Worm (Caenorhabditis elegans) whole organism, L3 larva: ENCODE data around the gene psd-1.

Experiments used
- R02D3.7 ChIP-seq: fragments of 150-350 bp; optimal IDR thresholded peaks from 2 replicates; lab custom pipeline; 2014; ENCODE audit warnings: missing biosample characterization, missing genetic modification characterization
- ama-1 ChIP-seq: fragments of 150-350 bp; optimal IDR thresholded peaks from 2 replicates; lab custom pipeline; 2018
- ceh-16 ChIP-seq: sonication (generic microtip); optimal IDR thresholded peaks from 2 replicates; lab custom pipeline; 2017; ENCODE audit warnings: missing biosample characterization, missing genetic modification characterization
- ceh-28 ChIP-seq: fragments of 150-350 bp; optimal IDR thresholded peaks from 2 replicates; lab custom pipeline; 2014; ENCODE audit warnings: missing biosample characterization, missing genetic modification reagents, missing genetic modification characterization
- ceh-82 ChIP-seq: fragments of 150-350 bp; optimal IDR thresholded peaks from 2 replicates; lab custom pipeline; 2014; ENCODE audit warnings: missing biosample characterization, missing genetic modification characterization
- egl-27 ChIP-seq: sonication (generic microtip); optimal IDR thresholded peaks from 4 replicates; lab custom pipeline; 2017; ENCODE audit warnings: missing biosample characterization, missing genetic modification reagents, missing genetic modification characterization
- egl-5 ChIP-seq: fragments of 150-350 bp; optimal IDR thresholded peaks from 2 replicates; lab custom pipeline; 2017; ENCODE audit warnings: missing biosample characterization, missing genetic modification reagents, missing genetic modification characterization, inconsistent platforms
- elt-2 ChIP-seq: sonication (generic microtip); optimal IDR thresholded peaks from 2 replicates; lab custom pipeline; 2016; ENCODE audit warnings: missing genetic modification reagents, mild to moderate bottlenecking, missing genetic modification characterization, missing compliant biosample characterization
- elt-3 ChIP-seq, 3 experiments: fragments of 150-350 bp in 1 of 3; sonication (generic microtip) in 2 of 3; optimal IDR thresholded peaks; 2 replicates in 2 of 3; 4 replicates in 1 of 3; lab custom pipeline; 2014 to 2017; ENCODE audit warnings: missing biosample characterization in 3 of 3, missing genetic modification characterization in 3 of 3
- fkh-10 ChIP-seq: sonication (generic microtip); optimal IDR thresholded peaks from 2 replicates; lab custom pipeline; 2017; ENCODE audit warnings: missing biosample characterization, missing genetic modification reagents, missing genetic modification characterization
- fos-1 ChIP-seq: fragments of 150-350 bp; optimal IDR thresholded peaks from 2 replicates; lab custom pipeline; 2014; ENCODE audit warnings: missing biosample characterization, missing genetic modification characterization
- hmg-11 ChIP-seq: sonication (generic microtip); optimal IDR thresholded peaks from 2 replicates; lab custom pipeline; 2016; ENCODE audit warnings: missing genetic modification characterization, missing compliant biosample characterization
- jun-1 ChIP-seq: fragments of 150-350 bp; optimal IDR thresholded peaks from 2 replicates; lab custom pipeline; 2014; ENCODE audit warnings: missing biosample characterization, missing genetic modification reagents, missing genetic modification characterization
- lin-15B ChIP-seq: fragments of 150-350 bp; optimal IDR thresholded peaks from 2 replicates; lab custom pipeline; 2014; ENCODE audit warnings: missing biosample characterization, missing genetic modification characterization
- lin-39 ChIP-seq: fragments of 150-350 bp; optimal IDR thresholded peaks from 2 replicates; lab custom pipeline; 2018; ENCODE audit warnings: missing biosample characterization, missing genetic modification reagents, missing genetic modification characterization
- lsy-12 ChIP-seq: sonication (generic microtip); optimal IDR thresholded peaks from 2 replicates; lab custom pipeline; 2016; ENCODE audit warnings: mild to moderate bottlenecking, missing genetic modification characterization, missing compliant biosample characterization
- nfya-1 ChIP-seq: sonication (generic microtip); optimal IDR thresholded peaks from 2 replicates; lab custom pipeline; 2017; ENCODE audit warnings: missing genetic modification characterization, mild to moderate bottlenecking, missing compliant biosample characterization, antibody characterized with exemption, moderate library complexity; ENCODE audit not compliant: insufficient read depth
- nhr-23 ChIP-seq: fragments of 150-350 bp; optimal IDR thresholded peaks from 2 replicates; lab custom pipeline; 2014; ENCODE audit warnings: missing biosample characterization, missing genetic modification reagents, missing genetic modification characterization
- nhr-237 ChIP-seq: fragments of 150-350 bp; optimal IDR thresholded peaks from 2 replicates; lab custom pipeline; 2014; ENCODE audit warnings: missing biosample characterization, missing genetic modification characterization
- nhr-25 ChIP-seq: sonication (generic microtip); optimal IDR thresholded peaks from 2 replicates; lab custom pipeline; 2017; ENCODE audit warnings: missing biosample characterization, missing genetic modification characterization
- nhr-43 ChIP-seq: sonication (generic microtip); optimal IDR thresholded peaks from 2 replicates; lab custom pipeline; 2016; ENCODE audit warnings: mild to moderate bottlenecking, missing genetic modification characterization, missing compliant biosample characterization; ENCODE audit not compliant: poor library complexity, severe bottlenecking
- pha-4 ChIP-seq: fragments of 150-350 bp; optimal IDR thresholded peaks from 2 replicates; lab custom pipeline; 2014; ENCODE audit warnings: missing biosample characterization, missing genetic modification reagents, missing genetic modification characterization
- pqm-1 ChIP-seq: fragments of 150-350 bp; optimal IDR thresholded peaks from 2 replicates; lab custom pipeline; 2017; ENCODE audit warnings: missing biosample characterization, missing genetic modification characterization, inconsistent platforms
- skn-1 ChIP-seq: fragments of 150-350 bp; optimal IDR thresholded peaks from 2 replicates; lab custom pipeline; 2014; ENCODE audit warnings: missing biosample characterization, missing genetic modification characterization
- snpc-4 ChIP-seq: fragments of 150-350 bp; optimal IDR thresholded peaks from 2 replicates; lab custom pipeline; 2014; ENCODE audit warnings: missing biosample characterization, missing genetic modification characterization
- tbx-2 ChIP-seq: sonication (generic microtip); optimal IDR thresholded peaks from 2 replicates; lab custom pipeline; 2016; ENCODE audit warnings: mild to moderate bottlenecking, missing genetic modification characterization, missing compliant biosample characterization
- zag-1 ChIP-seq: fragments of 150-350 bp; optimal IDR thresholded peaks from 2 replicates; lab custom pipeline; 2014; ENCODE audit warnings: missing biosample characterization, missing genetic modification characterization
- ztf-11 ChIP-seq: fragments of 150-350 bp; optimal IDR thresholded peaks from 2 replicates; lab custom pipeline; 2014; ENCODE audit warnings: missing biosample characterization, missing genetic modification characterization

The psd-1 gene

ce11 chrIII:7277228-7277627 is 2.0 kb upstream of the psd-1 start, which contains the start of the genes spot-1 and B0361.11:
Gene spot-1, minus strand, starts transcription at chrIII:7277274.
Gene B0361.11, plus strand, starts transcription at chrIII:7277599.
- peak; percentile 72 for TF ChIP-seq lin-15B (tag; lab: Kevin White, UChicago)
- peak; percentile 60 for TF ChIP-seq snpc-4 (tag; lab: Kevin White, UChicago)
- TF ChIP-seq hmg-11 (tag; lab: Kevin White, UChicago) = peak; percentile 63
- TF ChIP-seq zag-1 (tag; lab: Kevin White, UChicago) = no peak
- peak; percentile 79 for TF ChIP-seq nhr-23 (tag; lab: Kevin White, UChicago)
- peak; percentile 13 for TF ChIP-seq nhr-25
- peak; percentile 64 for TF ChIP-seq nfya-1 (tag; lab: Kevin White, UChicago)
- TF ChIP-seq nhr-43 = peak; percentile 35
- peak; percentile 19 for TF ChIP-seq ceh-28 (tag; lab: Kevin White, UChicago)
- TF ChIP-seq pha-4 (tag; lab: Kevin White, UChicago) = peak; percentile 81
- TF ChIP-seq egl-27 (tag; lab: Kevin White, UChicago) = no peak
- TF ChIP-seq tbx-2 = no peak
- TF ChIP-seq elt-2 (tag; lab: Kevin White, UChicago) = peak; percentile 15
- no peak for TF ChIP-seq ceh-16
- TF ChIP-seq skn-1 (tag; lab: Kevin White, UChicago) = peak; percentile 54
- peak; percentile 14 for TF ChIP-seq egl-5 (tag; lab: Kevin White, UChicago)
- TF ChIP-seq R02D3.7 (tag; lab: Kevin White, UChicago) = peak; percentile 50

DNA sequence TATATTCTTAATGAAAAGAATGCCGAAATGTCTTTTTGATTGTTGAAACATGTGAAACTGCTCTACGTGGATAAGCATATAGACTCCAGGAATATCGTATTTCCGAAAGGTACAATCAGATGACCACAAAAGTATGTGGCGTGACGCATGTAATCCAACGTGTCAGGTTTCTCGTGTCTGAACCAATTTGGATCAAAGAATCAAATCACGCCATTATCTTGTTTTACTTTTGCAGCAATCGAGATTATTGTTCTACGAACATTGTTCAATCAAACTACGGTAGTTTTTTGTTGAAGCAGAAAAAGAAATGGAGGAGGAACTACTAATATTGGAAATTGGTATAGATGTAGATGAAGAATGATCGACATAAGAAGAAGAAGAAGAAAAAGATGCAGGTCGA is 1.5 kb downstream of the psd-1 start:
- TF ChIP-seq nhr-25 = peak; percentile 31
- TF ChIP-seq pqm-1 (tag; lab: Kevin White, UChicago) = no peak
- peak; percentile 29 for TF ChIP-seq nhr-43
- TF ChIP-seq nhr-23 (tag; lab: Kevin White, UChicago) = peak; percentile 33

DNA sequence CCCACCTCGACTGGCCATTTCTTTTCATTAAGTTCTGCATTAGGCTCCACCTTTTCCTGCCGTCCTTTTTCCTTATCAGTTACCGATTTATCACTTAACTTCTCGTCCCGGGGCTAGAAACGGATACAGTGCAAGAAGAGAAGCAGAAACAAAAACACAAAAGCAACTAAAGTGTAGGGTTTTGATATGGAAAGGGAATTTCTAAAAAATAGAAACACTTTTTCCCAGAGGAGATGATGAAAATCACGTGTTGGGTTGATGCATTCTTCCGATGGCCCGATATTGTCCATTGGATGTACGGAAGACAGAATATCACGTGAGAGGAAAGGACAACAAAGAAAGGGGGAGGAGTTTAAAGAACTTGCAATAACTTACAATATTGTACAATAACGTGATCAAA is 2.4 kb downstream of the psd-1 start:
- TF ChIP-seq fkh-10 (no peak), ama-1 (lab: Kevin White, UChicago) (peak; percentile 22), nhr-43 (peak; percentile 79), nhr-23 (tag; lab: Kevin White, UChicago) (peak; percentile 81), lsy-12 (tag; lab: Kevin White, UChicago) (peak; percentile 46), nhr-25 (peak; percentile 21), elt-3 (tag; optimal IDR thresholded peaks at IDR 0.05; lab: Kevin White, UChicago) (peak; percentile 14 to 71 (median 37)), elt-2 (tag; lab: Kevin White, UChicago) (peak; percentile 57), nfya-1 (tag; lab: Kevin White, UChicago) (peak; percentile 16), pha-4 (tag; lab: Kevin White, UChicago) (peak; percentile 47), R02D3.7 (tag; lab: Kevin White, UChicago) (no peak), egl-27 (tag; lab: Kevin White, UChicago) (peak; percentile 7), nhr-237 (tag; lab: Kevin White, UChicago) (no peak), ceh-16 (no peak), pqm-1 (tag; lab: Kevin White, UChicago) (peak; percentile 29)

- TF ChIP-seq egl-5 (tag; lab: Kevin White, UChicago) (peak; percentile 92), lin-39 (tag; lab: Kevin White, UChicago) (peak; percentile 31), nhr-43 (peak; percentile 22), nhr-23 (tag; lab: Kevin White, UChicago) (peak; percentile 38), snpc-4 (tag; lab: Kevin White, UChicago) (no peak), nhr-25 (peak; percentile 4), ceh-82 (tag; lab: Kevin White, UChicago) (no peak), fos-1 (tag; lab: Kevin White, UChicago) (no peak), ztf-11 (tag; lab: Kevin White, UChicago) (no peak), elt-2 (tag; lab: Kevin White, UChicago) (peak; percentile 14), pha-4 (tag; lab: Kevin White, UChicago) (peak; percentile 84), pqm-1 (tag; lab: Kevin White, UChicago) (peak; percentile 1), ama-1 (lab: Kevin White, UChicago) (peak; percentile 22), nfya-1 (tag; lab: Kevin White, UChicago) (peak; percentile 47), jun-1 (tag; lab: Kevin White, UChicago) (peak; percentile 71), lsy-12 (tag; lab: Kevin White, UChicago) (peak; percentile 20)
Observed at ce11 chrIII:7272088-7272487, 3.1 kb downstream of the psd-1 start.

- peak; percentile 12 for TF ChIP-seq pha-4 (tag; lab: Kevin White, UChicago)
- no peak for TF ChIP-seq nhr-43
- no peak for TF ChIP-seq nhr-25
- peak; percentile 51 for TF ChIP-seq elt-2 (tag; lab: Kevin White, UChicago)
- peak; percentile 42 for TF ChIP-seq nhr-23 (tag; lab: Kevin White, UChicago)
Observed at ce11 chrIII:7271083-7271482, 4.1 kb downstream of the psd-1 start.
